Worm (Caenorhabditis elegans): ENCODE data around the gene acd-4.

ce11 chrV:8608483-8608882 is 29.5 kb upstream of the acd-4 start:
- TF ChIP-seq ceh-82 (tag; optimal IDR thresholded peaks at IDR 0.05) (no peak), zag-1 (tag; optimal IDR thresholded peaks at IDR 0.05) (no peak), nhr-28 (tag; optimal IDR thresholded peaks at IDR 0.05) (no peak), lin-39 (tag; optimal IDR thresholded peaks at IDR 0.05) (no peak), nhr-43 (tag; optimal IDR thresholded peaks at IDR 0.05; ENCODE audit: poor library complexity, severe bottlenecking) (no peak), mdl-1 (tag; optimal IDR thresholded peaks at IDR 0.05) (no peak)

All from whole organism, L3 larva.